Worm (Caenorhabditis elegans) whole organism, L4 larva: ENCODE data around the gene eral-1.

Source experiments
- F10B5.3 ChIP-seq: sonication (generic microtip); optimal IDR thresholded peaks from 2 replicates; lab custom pipeline; 2016; ENCODE audit warnings: mild to moderate bottlenecking, missing genetic modification characterization, missing compliant biosample characterization
- F37D6.2 ChIP-seq: sonication (generic microtip); optimal IDR thresholded peaks from 2 replicates; lab custom pipeline; 2016; ENCODE audit warnings: mild to moderate bottlenecking, missing genetic modification characterization, missing compliant biosample characterization
- T20F7.1 ChIP-seq: fragments of 200-800 bp; sonication (Bioruptor generic); optimal IDR thresholded peaks from 2 replicates; lab custom pipeline; 2018; ENCODE audit warnings: mild to moderate bottlenecking, missing genetic modification characterization, missing compliant biosample characterization
- Y105C5A.15 ChIP-seq: fragments of 200-800 bp; sonication (Bioruptor generic); IDR thresholded peaks from 2 replicates; pipeline ENCODE4 v1.3.6; 2022; ENCODE audit warnings: missing genetic modification characterization, missing compliant biosample characterization
- Y5F2A.4 ChIP-seq: fragments of 200-800 bp; sonication (Bioruptor generic); optimal IDR thresholded peaks from 2 replicates; lab custom pipeline; 2018; ENCODE audit warnings: mild to moderate bottlenecking, missing genetic modification characterization, missing compliant biosample characterization
- ZK337.2 ChIP-seq: fragments of 200-800 bp; sonication (Bioruptor generic); IDR thresholded peaks from 2 replicates; pipeline ENCODE4 v1.3.6; 2022; ENCODE audit warnings: missing genetic modification reagents, missing genetic modification characterization, missing compliant biosample characterization
- ZK546.5 ChIP-seq, 2 experiments: sonication (generic microtip); optimal IDR thresholded peaks; 2 replicates each; lab custom pipeline; 2017; ENCODE audit warnings: missing biosample characterization in 2 of 2, missing genetic modification characterization in 2 of 2
- aly-2 ChIP-seq: sonication (generic microtip); optimal IDR thresholded peaks from 2 replicates; lab custom pipeline; 2018; ENCODE audit warnings: missing biosample characterization, missing genetic modification characterization
- ama-1 ChIP-seq: fragments of 150-350 bp; optimal IDR thresholded peaks from 2 replicates; lab custom pipeline; 2014; ENCODE audit warnings: inconsistent platforms, mixed read lengths
- arid-1 ChIP-seq: fragments of 200-800 bp; sonication (Bioruptor generic); conservative IDR thresholded peaks from 2 replicates; pipeline ENCODE4 v1.3.6; 2022; ENCODE audit warnings: missing genetic modification reagents, missing genetic modification characterization, missing compliant biosample characterization
- attf-4 ChIP-seq: sonication (generic microtip); optimal IDR thresholded peaks from 3 replicates; lab custom pipeline; 2017; ENCODE audit warnings: missing biosample characterization, missing genetic modification characterization
- ceh-28 ChIP-seq: fragments of 150-350 bp; optimal IDR thresholded peaks from 2 replicates; lab custom pipeline; 2014; ENCODE audit warnings: missing biosample characterization, missing genetic modification reagents, missing genetic modification characterization
- ceh-62 ChIP-seq: sonication (generic microtip); optimal IDR thresholded peaks from 2 replicates; lab custom pipeline; 2017; ENCODE audit warnings: missing biosample characterization, missing genetic modification characterization
- cey-2 ChIP-seq: sonication (generic microtip); optimal IDR thresholded peaks from 3 replicates; lab custom pipeline; 2017; ENCODE audit warnings: missing genetic modification characterization, mild to moderate bottlenecking, missing compliant biosample characterization, antibody characterized with exemption, borderline replicate concordance; ENCODE audit not compliant: insufficient read depth
- daf-16 ChIP-seq, 3 experiments: sonication (generic microtip); optimal IDR thresholded peaks; 2 replicates each; lab custom pipeline; 2016 to 2017; ENCODE audit warnings: missing genetic modification characterization in 3 of 3, missing genetic modification reagents in 3 of 3, mild to moderate bottlenecking in 2 of 3, missing compliant biosample characterization in 2 of 3, missing biosample characterization in 1 of 3, moderate library complexity in 1 of 3
- dmd-6 ChIP-seq: fragments of 200-800 bp; sonication (Bioruptor generic); IDR thresholded peaks from 2 replicates; pipeline ENCODE4 v1.3.6; 2022; ENCODE audit warnings: missing genetic modification reagents, missing genetic modification characterization, missing compliant biosample characterization
- dmd-8 ChIP-seq: fragments of 200-800 bp; sonication (Bioruptor generic); IDR thresholded peaks from 2 replicates; pipeline ENCODE4 v1.3.6; 2022; ENCODE audit warnings: missing genetic modification characterization, missing compliant biosample characterization
- dpl-1 ChIP-seq: fragments of 150-350 bp; optimal IDR thresholded peaks from 2 replicates; lab custom pipeline; 2014; ENCODE audit warnings: missing biosample characterization, missing genetic modification reagents, missing genetic modification characterization
- egl-43 ChIP-seq: fragments of 200-800 bp; sonication (Bioruptor generic); IDR thresholded peaks from 2 replicates; pipeline ENCODE4 v1.3.6; 2022; ENCODE audit warnings: missing genetic modification reagents, missing genetic modification characterization, missing compliant biosample characterization
- hif-1 ChIP-seq, 2 experiments: sonication (generic microtip); optimal IDR thresholded peaks; 2 replicates each; lab custom pipeline; 2016 to 2017; ENCODE audit warnings: missing compliant biosample characterization in 2 of 2, missing genetic modification characterization in 2 of 2, missing genetic modification reagents in 2 of 2, missing genotype in 2 of 2, mild to moderate bottlenecking in 1 of 2
- hlh-11 ChIP-seq: fragments of 200-800 bp; sonication (Bioruptor generic); optimal IDR thresholded peaks from 2 replicates; lab custom pipeline; 2018; ENCODE audit warnings: mild to moderate bottlenecking, missing genetic modification characterization, missing compliant biosample characterization
- jun-1 ChIP-seq: fragments of 150-350 bp; optimal IDR thresholded peaks from 2 replicates; lab custom pipeline; 2014; ENCODE audit warnings: missing biosample characterization, missing genetic modification reagents, missing genetic modification characterization
- lim-7 ChIP-seq: fragments of 200-800 bp; sonication (Bioruptor generic); IDR thresholded peaks from 2 replicates; pipeline ENCODE4 v1.3.6; 2022; ENCODE audit warnings: missing genetic modification characterization, missing compliant biosample characterization
- lin-13 ChIP-seq: fragments of 150-350 bp; optimal IDR thresholded peaks from 2 replicates; lab custom pipeline; 2014; ENCODE audit warnings: missing biosample characterization, missing genetic modification reagents, missing genetic modification characterization
- lin-29 ChIP-seq: fragments of 200-800 bp; sonication (Bioruptor generic); IDR thresholded peaks from 2 replicates; pipeline ENCODE4 v1.3.6; 2022; ENCODE audit warnings: missing genetic modification reagents, missing genetic modification characterization, missing compliant biosample characterization
- lin-38 ChIP-seq: fragments of 200-800 bp; sonication (Bioruptor generic); IDR thresholded peaks from 2 replicates; pipeline ENCODE4 v1.3.6; 2022; ENCODE audit warnings: missing genetic modification reagents, missing genetic modification characterization, missing compliant biosample characterization
- lir-3 ChIP-seq: sonication (generic microtip); optimal IDR thresholded peaks from 2 replicates; lab custom pipeline; 2016; ENCODE audit warnings: mild to moderate bottlenecking, missing genetic modification characterization, missing compliant biosample characterization
- lsy-2 ChIP-seq, 2 experiments: fragments of 150-350 bp in 1 of 2; sonication (generic microtip) in 1 of 2; optimal IDR thresholded peaks; 2 replicates each; lab custom pipeline; 2014 to 2017; ENCODE audit warnings: missing biosample characterization in 2 of 2, missing genetic modification characterization in 2 of 2
- madf-5 ChIP-seq, 2 experiments: fragments of 200-800 bp; sonication (Bioruptor generic); IDR thresholded peaks; 2 replicates each; pipeline ENCODE4 v1.3.6; 2022; ENCODE audit warnings: missing compliant biosample characterization in 2 of 2, missing genetic modification characterization in 2 of 2
- mdt-29 ChIP-seq: fragments of 200-800 bp; sonication (Bioruptor generic); IDR thresholded peaks from 2 replicates; pipeline ENCODE4 v1.3.6; 2022; ENCODE audit warnings: missing genetic modification reagents, missing genetic modification characterization, missing compliant biosample characterization
- mes-2 ChIP-seq: sonication (generic microtip); optimal IDR thresholded peaks from 2 replicates; lab custom pipeline; 2016; ENCODE audit warnings: missing genotype, mild to moderate bottlenecking, missing genetic modification characterization, missing compliant biosample characterization; ENCODE audit not compliant: poor library complexity, severe bottlenecking
- nhr-11 ChIP-seq: fragments of 150-350 bp; optimal IDR thresholded peaks from 2 replicates; lab custom pipeline; 2014; ENCODE audit warnings: missing biosample characterization, missing genetic modification characterization
- nhr-25 ChIP-seq: sonication (generic microtip); optimal IDR thresholded peaks from 2 replicates; lab custom pipeline; 2017; ENCODE audit warnings: missing genetic modification characterization, mild to moderate bottlenecking, missing compliant biosample characterization, antibody characterized with exemption, moderate library complexity, borderline replicate concordance; ENCODE audit not compliant: insufficient read depth
- nhr-28 ChIP-seq: fragments of 150-350 bp; optimal IDR thresholded peaks from 2 replicates; lab custom pipeline; 2014; ENCODE audit warnings: missing biosample characterization, missing genetic modification characterization
- nhr-41 ChIP-seq: fragments of 200-800 bp; sonication (Bioruptor generic); IDR thresholded peaks from 2 replicates; pipeline ENCODE4 v1.3.6; 2022; ENCODE audit warnings: missing genetic modification reagents, missing genetic modification characterization, missing compliant biosample characterization
- nhr-77 ChIP-seq: fragments of 150-350 bp; optimal IDR thresholded peaks from 2 replicates; lab custom pipeline; 2014; ENCODE audit warnings: missing biosample characterization, missing genetic modification characterization
- pha-4 ChIP-seq, 2 experiments: fragments of 150-350 bp in 1 of 2; fragments of 200-800 bp in 1 of 2; sonication (Bioruptor generic) in 1 of 2; IDR thresholded peaks in 1 of 2; optimal IDR thresholded peaks in 1 of 2; 2 replicates each; pipeline versions ENCODE4 v1.3.6 to Lab custom; 2014 to 2022; ENCODE audit warnings: missing genetic modification characterization in 2 of 2, missing genetic modification reagents in 2 of 2, missing biosample characterization in 1 of 2, missing compliant biosample characterization in 1 of 2
- set-16 ChIP-seq: fragments of 200-800 bp; sonication (Bioruptor generic); IDR thresholded peaks from 2 replicates; pipeline ENCODE4 v1.3.6; 2022; ENCODE audit warnings: missing genetic modification reagents, missing genetic modification characterization, missing compliant biosample characterization
- skn-1 ChIP-seq: fragments of 150-350 bp; optimal IDR thresholded peaks from 2 replicates; lab custom pipeline; 2014; ENCODE audit warnings: missing biosample characterization, missing genetic modification characterization
- snpc-1.2 ChIP-seq: fragments of 200-800 bp; sonication (Bioruptor generic); IDR thresholded peaks from 2 replicates; pipeline ENCODE4 v1.3.6; 2022; ENCODE audit warnings: missing genetic modification reagents, missing genetic modification characterization, missing compliant biosample characterization
- spr-1 ChIP-seq: sonication (generic microtip); optimal IDR thresholded peaks from 2 replicates; lab custom pipeline; 2016; ENCODE audit warnings: mild to moderate bottlenecking, missing genetic modification characterization, missing compliant biosample characterization
- spr-3 ChIP-seq: fragments of 200-800 bp; sonication (Bioruptor generic); optimal IDR thresholded peaks from 2 replicates; lab custom pipeline; 2018; ENCODE audit warnings: mild to moderate bottlenecking, missing genetic modification characterization, missing compliant biosample characterization
- unc-130 ChIP-seq: sonication (generic microtip); optimal IDR thresholded peaks from 2 replicates; lab custom pipeline; 2016; ENCODE audit warnings: missing genetic modification reagents, missing genetic modification characterization, missing compliant biosample characterization
- unc-62 ChIP-seq, 3 experiments: fragments of 150-350 bp in 1 of 3; sonication (generic microtip); optimal IDR thresholded peaks in 2 of 3; peaks in 1 of 3; 1 replicate in 1 of 3; 2 replicates in 2 of 3; lab custom pipeline; 2014 to 2017; ENCODE audit warnings: missing biosample characterization in 3 of 3, missing genetic modification characterization in 3 of 3, missing genetic modification reagents in 3 of 3, missing genotype in 1 of 3
- vab-7 ChIP-seq: fragments of 200-800 bp; sonication (Bioruptor generic); IDR thresholded peaks from 2 replicates; pipeline ENCODE4 v1.3.6; 2022; ENCODE audit warnings: missing genetic modification reagents, missing genetic modification characterization, missing compliant biosample characterization
- zfp-2 ChIP-seq: sonication (generic microtip); optimal IDR thresholded peaks from 2 replicates; lab custom pipeline; 2016; ENCODE audit warnings: mild to moderate bottlenecking, missing genetic modification characterization, missing compliant biosample characterization
- zfp-3 ChIP-seq: fragments of 200-800 bp; sonication (Bioruptor generic); conservative IDR thresholded peaks from 2 replicates; pipeline ENCODE4 v1.3.6; 2022; ENCODE audit warnings: missing genetic modification reagents, missing genetic modification characterization, missing compliant biosample characterization
- zip-2 ChIP-seq: fragments of 150-350 bp; optimal IDR thresholded peaks from 2 replicates; lab custom pipeline; 2014; ENCODE audit warnings: missing biosample characterization, missing genetic modification characterization

eral-1 gene

DNA sequence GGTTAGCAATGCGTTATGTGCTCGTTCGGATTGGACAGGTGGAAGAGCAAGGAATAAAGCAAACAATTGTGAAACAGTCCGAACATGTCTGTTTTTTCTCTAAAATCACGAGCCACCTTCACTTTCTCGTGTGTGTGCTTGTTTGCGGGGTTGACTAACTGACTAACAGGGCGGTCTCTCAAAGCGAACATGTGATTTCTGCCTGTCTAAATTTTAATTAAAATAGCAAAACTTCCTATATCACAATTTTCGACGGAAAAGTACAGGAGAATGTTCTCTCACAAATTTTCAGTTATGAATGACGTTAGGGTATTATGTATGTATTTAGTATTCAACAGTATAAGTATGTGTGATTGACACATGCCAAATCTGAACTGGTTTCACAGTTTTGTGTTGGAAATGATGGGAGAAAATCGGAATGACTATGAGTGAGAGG lies 32.4 kb upstream of the eral-1 start (continued):
- TF ChIP-seq lir-3 (tag; lab: Kevin White, UChicago) (no peak), unc-62 (GFP tag; optimal IDR thresholded peaks at IDR 0.05 in 1 of 2; lab: Kevin White, UChicago) (peak in 1 of 2 experiments; percentile 61), unc-62 (tag; optimal IDR thresholded peaks at IDR 0.05; lab: Kevin White, UChicago) (no peak), nhr-28 (tag; lab: Kevin White, UChicago) (peak; percentile 61), lim-7 (GFP tag; lab: Robert Waterston, UW) (no peak), nhr-25 (tag; lab: Kevin White, UChicago) (no peak), ceh-62 (tag; lab: Kevin White, UChicago) (no peak), vab-7 (no peak), ama-1 (lab: Kevin White, UChicago) (no peak), dpl-1 (no peak), hif-1 (tag; optimal IDR thresholded peaks at IDR 0.05; lab: Kevin White, UChicago) (peak in 1 of 2 experiments; percentile 12), unc-130 (GFP tag; lab: Kevin White, UChicago) (no peak), mdt-29 (no peak), egl-43 (no peak), snpc-1.2 (GFP tag; lab: Robert Waterston, UW) (0 out of 2 replicates have a peak, but pooled peaks have one; percentile 27), jun-1 (no peak), set-16 (GFP tag; lab: Robert Waterston, UW) (no peak), spr-1 (tag; lab: Kevin White, UChicago) (no peak), lsy-2 (tag; optimal IDR thresholded peaks at IDR 0.05; lab: Kevin White, UChicago) (no peak), daf-16 (GFP tag; optimal IDR thresholded peaks at IDR 0.05; lab: Kevin White, UChicago) (peak in 1 of 2 experiments; percentile 34), daf-16 (tag; optimal IDR thresholded peaks at IDR 0.05; lab: Kevin White, UChicago) (peak; percentile 29), nhr-11 (tag; lab: Kevin White, UChicago) (peak; percentile 22), dmd-8 (GFP tag; lab: Robert Waterston, UW) (no peak), madf-5 (GFP tag; IDR thresholded peaks at IDR 0.05; lab: Robert Waterston, UW) (no peak), aly-2 (no peak)

DNA sequence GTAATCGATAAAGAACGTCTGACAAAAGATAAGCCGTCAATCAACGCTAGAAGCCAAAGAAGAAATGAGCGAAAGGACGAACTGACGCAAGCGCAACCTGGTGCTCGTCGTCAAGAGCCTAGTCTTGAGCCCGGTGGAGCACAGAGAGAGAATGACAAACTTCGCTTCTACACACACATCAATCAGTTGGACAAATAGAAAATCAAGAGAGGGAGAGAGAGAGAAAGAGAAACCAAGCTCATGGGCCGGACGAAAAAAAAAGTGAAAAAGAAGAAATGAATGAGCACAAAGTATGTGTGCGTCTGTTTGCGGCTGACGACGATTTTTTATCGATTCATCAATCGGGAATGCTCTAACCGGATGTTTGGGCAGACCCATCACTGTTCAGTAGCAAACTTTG lies 31.6 kb upstream of the eral-1 start:
- TF ChIP-seq skn-1 (tag; lab: Kevin White, UChicago) (no peak), T20F7.1 (no peak), F37D6.2 (tag; lab: Kevin White, UChicago) (no peak), lin-13 (no peak), Y5F2A.4 (GFP tag; lab: Kevin White, UChicago) (no peak), zfp-3 (no peak), zip-2 (tag; lab: Kevin White, UChicago) (no peak), attf-4 (tag; lab: Kevin White, UChicago) (no peak), hlh-11 (tag; lab: Kevin White, UChicago) (peak; percentile 60), lin-38 (GFP tag; lab: Robert Waterston, UW) (no peak), cey-2 (tag; lab: Kevin White, UChicago) (no peak), ZK337.2 (GFP tag; lab: Robert Waterston, UW) (no peak), nhr-11 (tag; lab: Kevin White, UChicago) (peak; percentile 67), nhr-25 (tag; lab: Kevin White, UChicago) (no peak), hif-1 (tag; optimal IDR thresholded peaks at IDR 0.05; lab: Kevin White, UChicago) (no peak), mdt-29 (no peak), spr-3 (GFP tag; lab: Kevin White, UChicago) (no peak), nhr-41 (GFP tag; lab: Robert Waterston, UW) (no peak), pha-4 (GFP tag; IDR thresholded peaks at IDR 0.05; lab: Robert Waterston, UW) (no peak; the same call in none of the 2 replicates), pha-4 (tag; optimal IDR thresholded peaks at IDR 0.05; lab: Kevin White, UChicago) (peak; percentile 37), nhr-77 (tag; lab: Kevin White, UChicago) (no peak), arid-1 (no peak), dmd-6 (GFP tag; lab: Robert Waterston, UW) (peak; percentile 16; the same call in 1 of the 2 replicates), Y105C5A.15 (GFP tag; lab: Robert Waterston, UW) (no peak), snpc-1.2 (GFP tag; lab: Robert Waterston, UW) (no peak), F10B5.3 (tag; lab: Kevin White, UChicago) (no peak), ZK546.5 (tag; optimal IDR thresholded peaks at IDR 0.05; lab: Kevin White, UChicago) (no peak), mes-2 (tag; lab: Kevin White, UChicago) (no peak), zfp-2 (tag; lab: Kevin White, UChicago) (no peak), lin-29 (GFP tag; lab: Robert Waterston, UW) (no peak), ceh-28 (no peak), jun-1 (no peak)
